Worm (Caenorhabditis elegans): ENCODE measurements around the gene ugt-59.

ce11 chrIV:10339701-10340100 is 20.7 kb upstream of the ugt-59 start:
- TF ChIP-seq nhr-237 (tag; optimal IDR thresholded peaks at IDR 0.05), result no peak
- TF ChIP-seq ets-5 (GFP tag; IDR thresholded peaks at IDR 0.05), result no peak
- TF ChIP-seq elt-2 (tag; optimal IDR thresholded peaks at IDR 0.05), result no peak
- no peak for TF ChIP-seq efl-3 (GFP tag; optimal IDR thresholded peaks at IDR 0.05)
- TF ChIP-seq ama-1 (optimal IDR thresholded peaks at IDR 0.05), result no peak
- no peak for TF ChIP-seq grh-1 (GFP tag; IDR thresholded peaks at IDR 0.05)
- TF ChIP-seq ceh-63 (GFP tag; optimal IDR thresholded peaks at IDR 0.05), result no peak
- no peak for TF ChIP-seq aly-2 (tag; optimal IDR thresholded peaks at IDR 0.05)
- TF ChIP-seq ztf-4 (tag; optimal IDR thresholded peaks at IDR 0.05), result no peak
- no peak for TF ChIP-seq skn-1 (tag; optimal IDR thresholded peaks at IDR 0.05)
